Worm (Caenorhabditis elegans) whole organism, midembryonic: ENCODE results near the gene T09F5.10.

Experiments
- T22C8.4 ChIP-seq: fragments of 200-800 bp; sonication (Bioruptor generic); IDR thresholded peaks from 2 replicates; pipeline ENCODE4 v1.3.6; 2022; ENCODE audit warnings: missing genetic modification characterization, missing compliant biosample characterization
- cog-1 ChIP-seq: sonication (generic microtip); optimal IDR thresholded peaks from 2 replicates; lab custom pipeline; 2016; ENCODE audit warnings: missing genetic modification characterization, missing compliant biosample characterization
- flt-1 ChIP-seq: fragments of 200-800 bp; sonication (Bioruptor generic); IDR thresholded peaks from 2 replicates; pipeline ENCODE4 v1.3.6; 2022; ENCODE audit warnings: missing genetic modification characterization, missing compliant biosample characterization
- klf-2 ChIP-seq: fragments of 200-800 bp; sonication (Bioruptor generic); conservative IDR thresholded peaks from 2 replicates; pipeline ENCODE4 v1.3.6; 2022; ENCODE audit warnings: missing genetic modification reagents, missing genetic modification characterization, missing compliant biosample characterization
- med-1 ChIP-seq: sonication (generic microtip); optimal IDR thresholded peaks from 2 replicates; lab custom pipeline; 2017; ENCODE audit warnings: missing genetic modification characterization, mild to moderate bottlenecking, missing compliant biosample characterization, antibody characterized with exemption, missing genetic modification reagents; ENCODE audit not compliant: insufficient read depth
- ref-1 ChIP-seq: fragments of 200-800 bp; sonication (Bioruptor generic); conservative IDR thresholded peaks from 2 replicates; pipeline ENCODE4 v1.3.6; 2022; ENCODE audit warnings: missing genetic modification reagents, missing genetic modification characterization, missing compliant biosample characterization
- tab-1 ChIP-seq: fragments of 200-800 bp; sonication (Bioruptor generic); IDR thresholded peaks from 2 replicates; pipeline ENCODE4 v1.3.6; 2022; ENCODE audit warnings: missing genetic modification characterization, missing compliant biosample characterization
- ztf-23 ChIP-seq: fragments of 200-800 bp; sonication (Bioruptor generic); IDR thresholded peaks from 2 replicates; pipeline ENCODE4 v1.3.6; 2022; ENCODE audit warnings: missing genetic modification reagents, missing genetic modification characterization, missing compliant biosample characterization
- ztf-29 ChIP-seq: fragments of 200-800 bp; sonication (Bioruptor generic); IDR thresholded peaks from 2 replicates; pipeline ENCODE4 v1.3.6; 2022; ENCODE audit warnings: missing genetic modification reagents, missing genetic modification characterization, missing compliant biosample characterization

DNA sequence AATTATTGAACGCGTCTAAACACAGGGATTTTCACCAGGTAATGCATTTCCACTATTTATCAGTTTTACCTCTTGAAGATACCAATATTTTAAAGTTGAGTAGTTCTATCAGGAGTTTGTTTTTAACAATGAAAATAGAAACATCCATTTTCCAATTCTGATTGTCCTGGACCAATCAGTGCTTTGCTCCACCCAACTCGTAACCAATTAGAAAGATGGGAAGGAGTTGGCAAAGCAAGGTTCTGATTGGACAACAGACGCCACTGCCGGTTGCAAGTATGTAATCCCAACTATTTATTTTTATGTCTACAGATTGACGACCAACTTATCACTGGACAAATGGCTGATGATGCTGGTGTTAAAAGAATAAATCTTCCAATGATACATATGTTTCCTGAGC, 29.7 kb upstream of the T09F5.10 start:
- no peak for TF ChIP-seq flt-1 (GFP tag; lab: Robert Waterston, UW)
- no peak for TF ChIP-seq ztf-23
- no peak for TF ChIP-seq ref-1
- TF ChIP-seq tab-1 (GFP tag; lab: Robert Waterston, UW), result no peak
- TF ChIP-seq ztf-29, result no peak
- no peak for TF ChIP-seq med-1 (GFP tag; lab: Kevin White, UChicago)
- TF ChIP-seq klf-2, result no peak
- TF ChIP-seq T22C8.4 (GFP tag; lab: Robert Waterston, UW), result no peak
- TF ChIP-seq cog-1 (tag; lab: Kevin White, UChicago), result no peak
